Worm (Caenorhabditis elegans) whole organism, L2 larva: ENCODE results near the gene ugt-36.

ENCODE experiments used
- C34F6.9 ChIP-seq: fragments of 150-350 bp; optimal IDR thresholded peaks from 2 replicates; lab custom pipeline; 2014; ENCODE audit warnings: missing biosample characterization, missing genetic modification characterization
- F13H6.1 ChIP-seq: sonication (generic microtip); optimal IDR thresholded peaks from 2 replicates; lab custom pipeline; 2016; ENCODE audit warnings: missing genetic modification characterization, missing compliant biosample characterization
- R02D3.7 ChIP-seq: fragments of 150-350 bp; optimal IDR thresholded peaks from 2 replicates; lab custom pipeline; 2014; ENCODE audit warnings: missing biosample characterization, missing genetic modification characterization
- Y55F3AM.14 ChIP-seq: fragments of 200-800 bp; sonication (Bioruptor generic); optimal IDR thresholded peaks from 2 replicates; lab custom pipeline; 2018; ENCODE audit warnings: mild to moderate bottlenecking, missing genetic modification characterization, missing compliant biosample characterization
- ZK546.5 ChIP-seq: sonication (generic microtip); optimal IDR thresholded peaks from 2 replicates; lab custom pipeline; 2017; ENCODE audit warnings: missing biosample characterization, missing genetic modification characterization
- alr-1 ChIP-seq: fragments of 150-350 bp; optimal IDR thresholded peaks from 2 replicates; lab custom pipeline; 2014; ENCODE audit warnings: missing biosample characterization, missing genetic modification characterization
- aly-2 ChIP-seq: fragments of 150-350 bp; optimal IDR thresholded peaks from 2 replicates; lab custom pipeline; 2014; ENCODE audit warnings: missing biosample characterization, missing genetic modification characterization
- ceh-16 ChIP-seq: fragments of 150-350 bp; optimal IDR thresholded peaks from 2 replicates; lab custom pipeline; 2014; ENCODE audit warnings: missing biosample characterization, missing genetic modification characterization
- dmd-4 ChIP-seq: sonication (generic microtip); optimal IDR thresholded peaks from 2 replicates; lab custom pipeline; 2017; ENCODE audit warnings: missing biosample characterization, missing genetic modification characterization
- egl-27 ChIP-seq: sonication (generic microtip); optimal IDR thresholded peaks from 3 replicates; lab custom pipeline; 2017; ENCODE audit warnings: missing biosample characterization, missing genetic modification reagents, missing genetic modification characterization
- elt-1 ChIP-seq: fragments of 150-350 bp; optimal IDR thresholded peaks from 2 replicates; lab custom pipeline; 2014; ENCODE audit warnings: missing biosample characterization, missing genetic modification characterization
- elt-3 ChIP-seq: sonication (generic microtip); optimal IDR thresholded peaks from 2 replicates; lab custom pipeline; 2017; ENCODE audit warnings: missing biosample characterization, missing genetic modification characterization
- fos-1 ChIP-seq: fragments of 150-350 bp; optimal IDR thresholded peaks from 2 replicates; lab custom pipeline; 2014; ENCODE audit warnings: missing biosample characterization, missing genetic modification characterization
- lin-11 ChIP-seq: fragments of 150-350 bp; sonication (generic microtip); optimal IDR thresholded peaks from 2 replicates; lab custom pipeline; 2014; ENCODE audit warnings: missing biosample characterization, missing genetic modification characterization, inconsistent platforms, mixed read lengths
- lsy-2 ChIP-seq, 2 experiments: fragments of 150-350 bp in 1 of 2; sonication (generic microtip) in 1 of 2; optimal IDR thresholded peaks; 2 replicates each; lab custom pipeline; 2014 to 2017; ENCODE audit warnings: missing biosample characterization in 2 of 2, missing genetic modification characterization in 2 of 2
- mab-5 ChIP-seq: fragments of 150-350 bp; optimal IDR thresholded peaks from 2 replicates; lab custom pipeline; 2014; ENCODE audit warnings: missing biosample characterization, missing genetic modification characterization
- mbf-1 ChIP-seq: sonication (generic microtip); optimal IDR thresholded peaks from 2 replicates; lab custom pipeline; 2017; ENCODE audit warnings: missing biosample characterization, missing genetic modification characterization
- mdl-1 ChIP-seq, 2 experiments: fragments of 150-350 bp in 1 of 2; sonication (generic microtip) in 1 of 2; optimal IDR thresholded peaks; 2 replicates each; lab custom pipeline; 2017; ENCODE audit warnings: missing biosample characterization in 2 of 2, missing genetic modification characterization in 2 of 2
- nhr-12 ChIP-seq: fragments of 150-350 bp; optimal IDR thresholded peaks from 2 replicates; lab custom pipeline; 2014; ENCODE audit warnings: missing biosample characterization, missing genetic modification characterization
- nhr-129 ChIP-seq: fragments of 150-350 bp; optimal IDR thresholded peaks from 2 replicates; lab custom pipeline; 2014; ENCODE audit warnings: missing biosample characterization, missing genetic modification characterization
- nhr-21 ChIP-seq: fragments of 150-350 bp; optimal IDR thresholded peaks from 2 replicates; lab custom pipeline; 2014; ENCODE audit warnings: missing biosample characterization, missing genetic modification characterization
- nhr-23 ChIP-seq: fragments of 150-350 bp; optimal IDR thresholded peaks from 2 replicates; lab custom pipeline; 2014; ENCODE audit warnings: missing biosample characterization, missing genetic modification reagents, missing genetic modification characterization
- nhr-25 ChIP-seq: fragments of 150-350 bp; sonication (generic microtip); optimal IDR thresholded peaks from 3 replicates; lab custom pipeline; 2014; ENCODE audit warnings: missing biosample characterization, missing genetic modification characterization
- nhr-6 ChIP-seq: fragments of 150-350 bp; optimal IDR thresholded peaks from 2 replicates; lab custom pipeline; 2014; ENCODE audit warnings: missing biosample characterization, missing genetic modification characterization
- peb-1 ChIP-seq: fragments of 150-350 bp; optimal IDR thresholded peaks from 2 replicates; lab custom pipeline; 2014; ENCODE audit warnings: missing biosample characterization, missing genetic modification characterization
- sem-4 ChIP-seq: fragments of 150-350 bp; optimal IDR thresholded peaks from 2 replicates; lab custom pipeline; 2014; ENCODE audit warnings: missing biosample characterization, missing genetic modification reagents, missing genetic modification characterization
- skn-1 ChIP-seq: sonication (generic microtip); optimal IDR thresholded peaks from 2 replicates; lab custom pipeline; 2017; ENCODE audit warnings: missing biosample characterization, missing genetic modification characterization
- sma-3 ChIP-seq: sonication (generic microtip); optimal IDR thresholded peaks from 2 replicates; lab custom pipeline; 2016; ENCODE audit warnings: missing genetic modification reagents, missing genetic modification characterization, missing compliant biosample characterization
- snpc-4 ChIP-seq: fragments of 150-350 bp; optimal IDR thresholded peaks from 2 replicates; lab custom pipeline; 2014; ENCODE audit warnings: missing biosample characterization, missing genetic modification characterization
- unc-39 ChIP-seq: fragments of 150-350 bp; optimal IDR thresholded peaks from 2 replicates; lab custom pipeline; 2014; ENCODE audit warnings: missing biosample characterization, missing genetic modification characterization
- unc-55 ChIP-seq: fragments of 150-350 bp; sonication (generic microtip); optimal IDR thresholded peaks from 3 replicates; lab custom pipeline; 2014; ENCODE audit warnings: missing biosample characterization, missing genetic modification reagents, missing genetic modification characterization
- unc-62 ChIP-seq: fragments of 150-350 bp; optimal IDR thresholded peaks from 2 replicates; lab custom pipeline; 2014; ENCODE audit warnings: missing biosample characterization, missing genetic modification reagents, missing genetic modification characterization
- zag-1 ChIP-seq: fragments of 150-350 bp; optimal IDR thresholded peaks from 2 replicates; lab custom pipeline; 2014; ENCODE audit warnings: missing biosample characterization, missing genetic modification characterization
- ztf-1 ChIP-seq: fragments of 200-800 bp; sonication (Bioruptor generic); conservative IDR thresholded peaks from 2 replicates; pipeline ENCODE4 v1.3.6; 2022; ENCODE audit warnings: missing genetic modification characterization, missing compliant biosample characterization
- ztf-11 ChIP-seq: sonication (generic microtip); optimal IDR thresholded peaks from 2 replicates; lab custom pipeline; 2017; ENCODE audit warnings: missing biosample characterization, missing genetic modification characterization

The ugt-36 gene

ce11 chrV:7166709-7167108, at the start of gene ugt-36:
TSS of gene ugt-36 (plus strand) at chrV:7167009.
- TF ChIP-seq elt-1 (tag; lab: Kevin White, UChicago) = no peak
- no peak for TF ChIP-seq unc-62

- no peak for TF ChIP-seq R02D3.7 (tag; lab: Kevin White, UChicago)
- TF ChIP-seq snpc-4 (tag; lab: Kevin White, UChicago) = no peak
- no peak for TF ChIP-seq sem-4
- no peak for TF ChIP-seq ceh-16 (tag; lab: Kevin White, UChicago)
- TF ChIP-seq nhr-129 (tag; lab: Kevin White, UChicago) = no peak
- TF ChIP-seq elt-1 (tag; lab: Kevin White, UChicago) = no peak
- TF ChIP-seq ZK546.5 (tag; lab: Kevin White, UChicago) = no peak
- no peak for TF ChIP-seq lsy-2 (tag; optimal IDR thresholded peaks at IDR 0.05; lab: Kevin White, UChicago)
- TF ChIP-seq nhr-23 (tag; lab: Kevin White, UChicago) = no peak
- no peak for TF ChIP-seq mbf-1
- TF ChIP-seq elt-3 = no peak
- no peak for TF ChIP-seq C34F6.9
- TF ChIP-seq alr-1 (tag; lab: Kevin White, UChicago) = no peak
- no peak for TF ChIP-seq F13H6.1
- TF ChIP-seq nhr-6 = no peak
- no peak for TF ChIP-seq ztf-1
- TF ChIP-seq Y55F3AM.14 (GFP tag; lab: Kevin White, UChicago) = no peak
- no peak for TF ChIP-seq ztf-11 (tag; lab: Kevin White, UChicago)
- TF ChIP-seq skn-1 (tag; lab: Kevin White, UChicago) = no peak
- no peak for TF ChIP-seq sma-3 (GFP tag; lab: Kevin White, UChicago)
These were observed 48.0 kb upstream of the ugt-36 start, which contains the start of gene srx-33 for ce11 chrV:7118796-7119195. TSS of gene srx-33 (minus strand) at chrV:7118896.

DNA sequence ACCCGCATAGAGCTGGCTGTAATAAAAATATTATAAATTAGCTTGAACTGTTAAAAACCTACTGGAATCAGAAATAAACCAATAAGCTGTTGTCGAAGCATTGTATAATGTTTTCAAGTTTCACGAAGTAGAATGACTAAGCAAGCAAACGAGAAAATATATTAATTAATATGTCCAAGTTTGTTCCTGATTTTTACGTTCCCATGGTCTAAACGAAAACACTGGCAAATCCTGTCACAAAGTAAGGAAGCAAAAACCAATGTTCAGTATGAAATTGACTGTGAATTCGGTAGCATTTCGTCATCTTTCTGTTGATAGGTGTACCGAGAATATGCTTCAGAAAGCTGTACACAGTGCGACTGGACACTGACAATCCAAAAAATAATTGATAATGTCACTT, 46.6 kb upstream of the ugt-36 start, which contains the start of gene srx-34:
Gene srx-34 (minus strand): TSS at position 101 of the 400 bp plus-strand sequence.
- TF ChIP-seq nhr-129 (tag; lab: Kevin White, UChicago) (no peak), nhr-21 (tag; lab: Kevin White, UChicago) (no peak), F13H6.1 (no peak), nhr-25 (no peak), mab-5 (tag; lab: Kevin White, UChicago) (no peak), mbf-1 (no peak), ztf-1 (no peak), lin-11 (tag; lab: Kevin White, UChicago) (no peak), egl-27 (tag; lab: Kevin White, UChicago) (no peak), unc-55 (GFP tag; lab: Kevin White, UChicago) (no peak), R02D3.7 (tag; lab: Kevin White, UChicago) (no peak), unc-39 (tag; lab: Kevin White, UChicago) (no peak), sem-4 (no peak), skn-1 (tag; lab: Kevin White, UChicago) (no peak), elt-3 (no peak), nhr-12 (no peak), peb-1 (no peak)
- TF ChIP-seq, all 48 proteins: peak for 0

ce11 chrV:7123188-7123708, 43.6 kb upstream of the ugt-36 start, which contains the start of gene lmd-5:
TSS of gene lmd-5 (plus strand) at chrV:7123658.
- TF ChIP-seq fos-1 (tag; lab: Kevin White, UChicago) (no peak), lsy-2 (tag; optimal IDR thresholded peaks at IDR 0.05; lab: Kevin White, UChicago) (no peak), mab-5 (tag; lab: Kevin White, UChicago) (no peak), nhr-6 (no peak), mdl-1 (tag; optimal IDR thresholded peaks at IDR 0.05; lab: Kevin White, UChicago) (no peak), alr-1 (tag; lab: Kevin White, UChicago) (no peak), lin-11 (tag; lab: Kevin White, UChicago) (no peak), dmd-4 (tag; lab: Kevin White, UChicago) (no peak), sem-4 (no peak), aly-2 (tag; lab: Kevin White, UChicago) (no peak), peb-1 (no peak), unc-55 (GFP tag; lab: Kevin White, UChicago) (no peak), R02D3.7 (tag; lab: Kevin White, UChicago) (no peak)

- TF ChIP-seq ztf-11 (tag; lab: Kevin White, UChicago) = no peak
- no peak for TF ChIP-seq sma-3 (GFP tag; lab: Kevin White, UChicago)
- no peak for TF ChIP-seq ceh-16 (tag; lab: Kevin White, UChicago)
- no peak for TF ChIP-seq peb-1
- TF ChIP-seq nhr-6 = no peak
- TF ChIP-seq egl-27 (tag; lab: Kevin White, UChicago) = no peak
- TF ChIP-seq elt-1 (tag; lab: Kevin White, UChicago) = no peak
- no peak for TF ChIP-seq lsy-2 (tag; optimal IDR thresholded peaks at IDR 0.05; lab: Kevin White, UChicago)
- no peak for TF ChIP-seq aly-2 (tag; lab: Kevin White, UChicago)
- no peak for TF ChIP-seq F13H6.1
- TF ChIP-seq unc-39 (tag; lab: Kevin White, UChicago) = no peak
- no peak for TF ChIP-seq zag-1 (tag; lab: Kevin White, UChicago)
- TF ChIP-seq C34F6.9 = no peak
- TF ChIP-seq, all 48 proteins: peak for 0
These were observed 42.8 kb upstream of the ugt-36 start for ce11 chrV:7123979-7124378.
